Fruit fly (Drosophila melanogaster): ENCODE results near the gene Tsc1.

Gene Tsc1

DNA sequence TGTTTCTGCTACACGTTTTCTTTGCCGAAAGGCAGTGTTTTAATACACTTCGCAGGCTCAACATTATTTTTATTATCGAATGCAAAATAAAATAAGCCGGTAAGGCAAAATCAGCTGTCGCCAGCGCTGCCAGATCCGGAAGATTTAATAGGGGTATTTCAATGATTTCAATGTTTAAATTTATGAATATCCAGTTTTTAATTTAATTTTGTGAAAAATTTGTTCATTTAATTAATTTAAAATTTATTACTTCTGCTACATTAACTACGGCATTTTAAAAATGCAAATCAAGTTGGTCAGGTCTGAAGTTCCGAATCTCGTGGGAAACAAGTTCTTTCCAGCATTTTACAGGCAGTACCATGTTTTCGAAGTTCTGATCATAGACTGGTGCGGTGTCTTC is 18.7 kb downstream of the Tsc1 start, which contains the start of gene Slimp (continued):
- TF ChIP-seq acj6 (GFP tag; optimal IDR thresholded peaks at IDR 0.05) = peak; percentile 42
- peak; percentile 43 for TF ChIP-seq Met (GFP tag; optimal IDR thresholded peaks at IDR 0.05)
- TF ChIP-seq CG1621 (tag; optimal IDR thresholded peaks at IDR 0.05) = no peak
- TF ChIP-seq eg (GFP tag; IDR thresholded peaks at IDR 0.05) = no peak
- TF ChIP-seq ss (GFP tag; optimal IDR thresholded peaks at IDR 0.05) = no peak
- TF ChIP-seq Ets96B (tag; optimal IDR thresholded peaks at IDR 0.05) = peak; percentile 3
- no peak for TF ChIP-seq CG9139 (GFP tag; optimal IDR thresholded peaks at IDR 0.05)
- peak; percentile 27 for TF ChIP-seq CG31627 (GFP tag; optimal IDR thresholded peaks at IDR 0.05)
- TF ChIP-seq CG6276 (GFP tag; optimal IDR thresholded peaks at IDR 0.05) = no peak
- TF ChIP-seq salr (GFP tag; optimal IDR thresholded peaks at IDR 0.05) = no peak
- TF ChIP-seq CG16779 (tag; optimal IDR thresholded peaks at IDR 0.05) = no peak
- no peak for TF ChIP-seq CG4318 (GFP tag; optimal IDR thresholded peaks at IDR 0.05)
- no peak for TF ChIP-seq Sox102F (GFP tag; optimal IDR thresholded peaks at IDR 0.05)
- no peak for TF ChIP-seq CG8319 (GFP tag; optimal IDR thresholded peaks at IDR 0.05)
- no peak for TF ChIP-seq Hr38 (GFP tag; optimal IDR thresholded peaks at IDR 0.05)

DNA sequence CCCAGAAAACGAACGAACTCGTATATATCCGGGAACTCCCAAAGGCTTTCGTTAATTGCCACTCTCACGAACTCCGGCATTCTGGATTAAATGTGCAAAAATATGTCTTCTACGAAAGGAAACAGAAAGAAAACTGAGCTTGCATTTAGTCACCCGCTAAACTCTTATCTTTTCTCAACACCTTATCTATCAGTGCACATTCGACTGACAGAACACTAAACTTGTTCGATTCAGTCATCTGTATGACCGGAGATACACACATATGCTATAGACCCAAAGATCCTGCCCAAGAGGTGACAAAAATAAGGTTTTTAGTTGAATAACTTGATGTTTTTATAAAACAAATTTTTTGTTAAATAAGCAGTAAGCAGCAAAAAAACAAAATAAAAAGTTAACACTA is 20.0 kb downstream of the Tsc1 start, which contains the start of gene p38c:
Gene p38c, minus strand, starts transcription at position 101 of the 400 bp plus-strand sequence.
- TF ChIP-seq CG11762 (GFP tag; optimal IDR thresholded peaks at IDR 0.05; ENCODE audit: insufficient read depth) = no peak
- no peak for TF ChIP-seq CG6276 (GFP tag; optimal IDR thresholded peaks at IDR 0.05)
- no peak for TF ChIP-seq Lpt (GFP tag; optimal IDR thresholded peaks at IDR 0.05)
- no peak for TF ChIP-seq Hr4 (GFP tag; optimal IDR thresholded peaks at IDR 0.05)
- no peak for TF ChIP-seq acj6 (GFP tag; optimal IDR thresholded peaks at IDR 0.05)
- TF ChIP-seq topi (GFP tag; optimal IDR thresholded peaks at IDR 0.05) = no peak
- no peak for TF ChIP-seq Sox15 (GFP tag; optimal IDR thresholded peaks at IDR 0.05)
- no peak for TF ChIP-seq Sox102F (GFP tag; optimal IDR thresholded peaks at IDR 0.05)
- no peak for TF ChIP-seq Sox14 (GFP tag; optimal IDR thresholded peaks at IDR 0.05)
- no peak for TF ChIP-seq pdm3 (GFP tag; optimal IDR thresholded peaks at IDR 0.05)
- TF ChIP-seq svp (GFP tag) = no peak
- no peak for TF ChIP-seq achi (GFP tag; optimal IDR thresholded peaks at IDR 0.05)
- TF ChIP-seq Ets21C (GFP tag; optimal IDR thresholded peaks at IDR 0.05) = no peak

DNA sequence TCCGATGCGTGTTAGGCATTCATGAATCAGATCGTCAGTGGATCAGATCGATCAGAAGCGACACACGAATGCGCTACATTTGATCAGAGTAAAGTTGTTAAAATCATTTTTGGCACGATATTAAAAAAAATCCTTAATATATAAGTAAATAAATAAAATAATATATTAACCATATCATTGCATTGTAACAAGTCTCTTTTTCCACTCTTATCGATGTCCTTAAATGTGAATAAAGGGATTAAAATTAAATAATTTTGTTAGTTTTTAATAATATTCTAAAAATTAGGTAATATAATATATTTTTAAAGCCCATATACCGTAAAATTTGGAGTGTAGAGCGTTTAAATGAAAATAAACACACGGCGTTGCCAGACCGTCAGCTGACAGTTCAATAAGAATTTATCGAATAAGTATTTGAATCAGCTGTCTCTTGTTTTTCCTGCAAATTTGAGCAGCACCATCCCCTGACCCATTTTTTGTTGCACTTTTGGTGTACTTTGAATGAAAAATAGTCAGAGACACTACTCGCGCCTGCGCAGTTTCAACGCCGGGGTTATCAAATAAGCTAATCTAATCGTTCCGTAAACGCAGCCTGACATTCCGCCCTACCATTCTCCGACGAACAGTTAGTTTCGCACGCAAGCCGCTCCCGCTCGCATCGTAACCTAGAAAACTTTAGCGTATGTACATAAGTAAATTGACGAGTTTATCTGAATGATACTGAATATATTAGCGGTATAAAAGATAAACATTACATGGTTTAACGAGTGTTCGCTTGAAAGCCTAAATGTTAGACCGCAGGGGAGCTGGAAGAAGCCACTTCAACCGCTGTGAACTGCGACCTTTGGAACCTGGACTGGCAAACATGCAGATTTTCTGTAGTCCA is 22.1 kb downstream of the Tsc1 start, which contains the start of the genes p38a and CG6178:
Gene p38a, minus strand, starts transcription at position 398 of the 886 bp plus-strand sequence.
Gene CG6178, plus strand, starts transcription at position 424 of the 886 bp plus-strand sequence.
- TF ChIP-seq Eip93F (GFP tag; optimal IDR thresholded peaks at IDR 0.05) (peak; percentile 81), CG8119 (GFP tag; IDR thresholded peaks at IDR 0.05) (peak; percentile 100), cyc (GFP tag; optimal IDR thresholded peaks at IDR 0.05) (peak; percentile 88), OdsH (GFP tag; optimal IDR thresholded peaks at IDR 0.05) (peak; percentile 98), CG10631 (GFP tag; optimal IDR thresholded peaks at IDR 0.05) (peak; percentile 99), acj6 (GFP tag; optimal IDR thresholded peaks at IDR 0.05) (peak; percentile 98), CG6808 (GFP tag; optimal IDR thresholded peaks at IDR 0.05) (peak; percentile 95), salr (GFP tag; optimal IDR thresholded peaks at IDR 0.05) (peak; percentile 89 to 97), Hr4 (GFP tag; optimal IDR thresholded peaks at IDR 0.05) (peak; percentile 95), fd59A (GFP tag; optimal IDR thresholded peaks at IDR 0.05) (peak; percentile 87), CG6163 (GFP tag; IDR thresholded peaks at IDR 0.05) (peak; percentile 97), svp (GFP tag) (peak; percentile 95), fkh (GFP tag; optimal IDR thresholded peaks at IDR 0.05) (peak; percentile 86), net (GFP tag; optimal IDR thresholded peaks at IDR 0.05) (peak; percentile 91), ss (GFP tag; optimal IDR thresholded peaks at IDR 0.05) (peak; percentile 95 to 98), CG34406 (GFP tag; optimal IDR thresholded peaks at IDR 0.05) (peak; percentile 99), CG11762 (GFP tag; optimal IDR thresholded peaks at IDR 0.05; ENCODE audit: insufficient read depth) (peak; percentile 93), CG8632 (GFP tag; optimal IDR thresholded peaks at IDR 0.05) (peak; percentile 99), Hr38 (GFP tag; optimal IDR thresholded peaks at IDR 0.05) (no peak), CG1621 (tag; optimal IDR thresholded peaks at IDR 0.05) (peak; percentile 88), Gug (GFP tag; IDR thresholded peaks at IDR 0.05) (peak; percentile 98), CG3032 (tag; optimal IDR thresholded peaks at IDR 0.05) (peak; percentile 99), CG32006 (GFP tag; optimal IDR thresholded peaks at IDR 0.05) (peak; percentile 100), Smox (GFP tag; optimal IDR thresholded peaks at IDR 0.05) (peak; percentile 82), lz (GFP tag; optimal IDR thresholded peaks at IDR 0.05) (peak; percentile 92), achi (GFP tag; optimal IDR thresholded peaks at IDR 0.05) (peak; percentile 99), CG9139 (GFP tag; optimal IDR thresholded peaks at IDR 0.05) (peak; percentile 96), eg (GFP tag; IDR thresholded peaks at IDR 0.05) (peak; percentile 98), Ets96B (tag; optimal IDR thresholded peaks at IDR 0.05) (peak; percentile 99), CG15336 (GFP tag; IDR thresholded peaks at IDR 0.05) (peak; percentile 99), CG4318 (GFP tag; optimal IDR thresholded peaks at IDR 0.05) (peak; percentile 99), CG16779 (tag; optimal IDR thresholded peaks at IDR 0.05) (peak; percentile 97), topi (GFP tag; optimal IDR thresholded peaks at IDR 0.05) (peak; percentile 92), Eip78C (GFP tag) (peak; percentile 97), Met (GFP tag; optimal IDR thresholded peaks at IDR 0.05) (peak; percentile 91)

Data from whole organism, prepupa.